Fruit fly (Drosophila melanogaster): Measurements from ENCODE around the gene ninaA.

ninaA gene

dm6 chr2L:868961-869360 lies 8.1 kb upstream of the ninaA start:
- TF ChIP-seq CTCF (optimal IDR thresholded peaks at IDR 0.05) (no peak), CG8478 (optimal IDR thresholded peaks at IDR 0.05) (no peak)

dm6 chr2L:869497-870040 lies 7.5 kb upstream of the ninaA start, which contains the start of gene dbe:
dbe (minus strand) TSS chr2L:869857.
- TF ChIP-seq CTCF (optimal IDR thresholded peaks at IDR 0.05) = no peak
- no peak for TF ChIP-seq CG8478 (optimal IDR thresholded peaks at IDR 0.05)

dm6 chr2L:870285-870684 lies 6.8 kb upstream of the ninaA start, which contains the start of gene PNUTS:
PNUTS (plus strand) TSS chr2L:870465.
- no peak for TF ChIP-seq CG8478 (optimal IDR thresholded peaks at IDR 0.05)

dm6 chr2L:870749-871418 lies 6.2 kb upstream of the ninaA start:
- TF ChIP-seq CG8478 (optimal IDR thresholded peaks at IDR 0.05) = no peak
- peak in 1 of 2 experiments; percentile 43 for TF ChIP-seq CTCF (optimal IDR thresholded peaks at IDR 0.05)

dm6 chr2L:871419-871846 lies 5.7 kb upstream of the ninaA start:
- no peak for TF ChIP-seq CG8478 (optimal IDR thresholded peaks at IDR 0.05)
- TF ChIP-seq CTCF (optimal IDR thresholded peaks at IDR 0.05) = peak; percentile 88 to 96

dm6 chr2L:873724-874504 lies 3.2 kb upstream of the ninaA start:
- TF ChIP-seq CG8478 (optimal IDR thresholded peaks at IDR 0.05) = no peak
- no peak for TF ChIP-seq CTCF (optimal IDR thresholded peaks at IDR 0.05)

- TF ChIP-seq CTCF (optimal IDR thresholded peaks at IDR 0.05) (peak; percentile 37 to 39), CG8478 (optimal IDR thresholded peaks at IDR 0.05) (no peak)
These were observed 7.9 kb downstream of the ninaA start, which contains the start of gene CG15824 for dm6 chr2L:884970-885369. CG15824 (minus strand) TSS chr2L:885141.

dm6 chr2L:886743-887142 lies 9.6 kb downstream of the ninaA start:
- no peak for TF ChIP-seq CTCF (optimal IDR thresholded peaks at IDR 0.05)
- no peak for TF ChIP-seq CG8478 (optimal IDR thresholded peaks at IDR 0.05)

- TF ChIP-seq CG8478 (optimal IDR thresholded peaks at IDR 0.05) = no peak
- peak; percentile 68 to 70 for TF ChIP-seq CTCF (optimal IDR thresholded peaks at IDR 0.05)
These were observed 10.7 kb downstream of the ninaA start for dm6 chr2L:887788-888187.

- TF ChIP-seq CTCF (optimal IDR thresholded peaks at IDR 0.05) = no peak
- no peak for TF ChIP-seq CG8478 (optimal IDR thresholded peaks at IDR 0.05)
These were observed 12.7 kb downstream of the ninaA start for dm6 chr2L:889799-890198.

dm6 chr2L:892461-892860 lies 15.4 kb downstream of the ninaA start:
- TF ChIP-seq CTCF (optimal IDR thresholded peaks at IDR 0.05) = no peak
- no peak for TF ChIP-seq CG8478 (optimal IDR thresholded peaks at IDR 0.05)

- TF ChIP-seq CG8478 (optimal IDR thresholded peaks at IDR 0.05) (no peak), CTCF (optimal IDR thresholded peaks at IDR 0.05) (no peak)
These were observed 16.1 kb downstream of the ninaA start for dm6 chr2L:893171-893570.

dm6 chr2L:895448-895847 lies 18.3 kb downstream of the ninaA start:
- TF ChIP-seq CG8478 (optimal IDR thresholded peaks at IDR 0.05) = no peak
- TF ChIP-seq CTCF (optimal IDR thresholded peaks at IDR 0.05) = no peak

dm6 chr2L:897124-897523 lies 20.0 kb downstream of the ninaA start:
- no peak for TF ChIP-seq CTCF (optimal IDR thresholded peaks at IDR 0.05)
- TF ChIP-seq CG8478 (optimal IDR thresholded peaks at IDR 0.05) = no peak

- TF ChIP-seq CG8478 (optimal IDR thresholded peaks at IDR 0.05) = no peak
- TF ChIP-seq CTCF (optimal IDR thresholded peaks at IDR 0.05) = no peak
These were observed 21.2 kb downstream of the ninaA start, which contains the start of gene Lsp1beta for dm6 chr2L:898316-898715. Lsp1beta (plus strand) TSS chr2L:898500.

dm6 chr2L:903748-904147 lies 26.6 kb downstream of the ninaA start:
- no peak for TF ChIP-seq CG8478 (optimal IDR thresholded peaks at IDR 0.05)
- TF ChIP-seq CTCF (optimal IDR thresholded peaks at IDR 0.05) = no peak

Data from S2 (cell line).